Worm (Caenorhabditis elegans): ENCODE results near the gene E04D5.4.

- TF ChIP-seq ZK546.5 (tag; optimal IDR thresholded peaks at IDR 0.05): no peak
- TF ChIP-seq ztf-11 (tag; optimal IDR thresholded peaks at IDR 0.05): no peak
- TF ChIP-seq nhr-12 (tag; optimal IDR thresholded peaks at IDR 0.05): no peak
- TF ChIP-seq ceh-82 (tag; optimal IDR thresholded peaks at IDR 0.05): no peak
- TF ChIP-seq unc-39 (tag; optimal IDR thresholded peaks at IDR 0.05): no peak
- no peak for TF ChIP-seq zag-1 (tag; optimal IDR thresholded peaks at IDR 0.05)
- no peak for TF ChIP-seq ama-1 (optimal IDR thresholded peaks at IDR 0.05)
- no peak for TF ChIP-seq lsy-12 (tag; optimal IDR thresholded peaks at IDR 0.05)
- no peak for TF ChIP-seq nhr-76 (tag; optimal IDR thresholded peaks at IDR 0.05)
Observed at ce11 chrII:10481824-10482556, 41.9 kb downstream of the E04D5.4 start, which contains the start of the genes clec-60 and ZK666.11.
